Worm (Caenorhabditis elegans) whole organism, L1 larva: ENCODE results near the gene cpb-2.

ENCODE experiments used
- elt-2 ChIP-seq: sonication (generic microtip); optimal IDR thresholded peaks from 2 replicates; lab custom pipeline; 2016; ENCODE audit warnings: missing genetic modification characterization, mild to moderate bottlenecking, inconsistent platforms, missing compliant biosample characterization, missing genetic modification reagents
- nhr-11 ChIP-seq: fragments of 150-350 bp; optimal IDR thresholded peaks from 2 replicates; lab custom pipeline; 2014; ENCODE audit warnings: missing biosample characterization, missing genetic modification characterization
- nhr-47 ChIP-seq: sonication (generic microtip); optimal IDR thresholded peaks from 2 replicates; lab custom pipeline; 2016; ENCODE audit warnings: mild to moderate bottlenecking, missing genetic modification characterization, moderate library complexity, missing compliant biosample characterization

DNA sequence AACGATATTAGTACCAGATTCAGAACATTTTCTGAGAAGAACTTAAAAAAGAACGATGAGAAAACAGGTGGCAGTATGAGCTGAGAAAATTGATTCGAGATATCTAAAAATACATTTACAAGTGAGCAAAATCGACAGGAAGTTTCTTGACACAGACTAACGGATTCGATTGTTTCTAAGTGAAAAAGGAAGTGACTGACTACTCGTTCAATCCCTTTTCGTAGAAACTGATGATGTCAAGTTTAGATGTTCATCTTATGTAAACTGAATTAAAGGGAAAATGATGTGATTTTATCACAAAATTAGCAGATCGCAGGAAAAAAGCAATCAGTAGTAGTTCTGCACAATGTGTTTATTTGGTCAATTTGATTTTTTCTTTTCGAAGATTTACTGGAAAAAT, 27.4 kb upstream of the cpb-2 start:
- TF ChIP-seq elt-2 (tag; lab: Kevin White, UChicago) (no peak), nhr-47 (tag; lab: Kevin White, UChicago) (no peak), nhr-11 (no peak)
